Fruit fly (Drosophila melanogaster) Kc167 (cell line): ENCODE results near the gene eIF3d1.

Experiments
- Myc ChIP-seq: fragments of >200 bp; optimal IDR thresholded peaks from 2 replicates; lab custom pipeline; 2017; ENCODE audit warnings: missing external identifiers
- Sin3A ChIP-seq: fragments of >200 bp; optimal IDR thresholded peaks from 2 replicates; lab custom pipeline; 2018; ENCODE audit warnings: missing external identifiers
- h ChIP-seq: fragments of >200 bp; optimal IDR thresholded peaks from 3 replicates; lab custom pipeline; 2018; ENCODE audit warnings: missing external identifiers
- insv ChIP-seq: fragments of >200 bp; optimal IDR thresholded peaks from 3 replicates; lab custom pipeline; 2018; ENCODE audit warnings: missing external identifiers
- psq ChIP-seq: fragments of >200 bp; optimal IDR thresholded peaks from 2 replicates; lab custom pipeline; 2017; ENCODE audit warnings: missing external identifiers
- ttk ChIP-seq: sonication (Bioruptor generic); optimal IDR thresholded peaks from 2 replicates; lab custom pipeline; 2017; ENCODE audit warnings: missing external identifiers

DNA sequence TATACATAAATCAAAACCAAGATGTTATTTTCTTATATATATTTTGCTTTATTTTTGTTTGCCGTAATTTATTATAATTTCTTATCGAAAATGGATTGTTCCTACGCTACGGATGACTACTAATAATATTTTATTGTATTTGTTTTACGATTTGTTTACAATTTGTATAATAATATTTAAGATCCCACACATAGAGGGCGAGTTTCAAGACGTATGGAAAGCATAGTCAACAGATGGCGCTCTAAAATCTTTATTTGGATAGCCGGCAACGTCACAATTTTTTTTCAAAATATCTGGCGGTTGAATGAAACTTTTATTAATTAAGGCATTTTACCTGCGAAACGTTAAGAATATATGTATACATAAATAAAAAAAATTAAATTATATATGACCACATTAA, 42.1 kb downstream of the eIF3d1 start:
- TF ChIP-seq h: no peak
- TF ChIP-seq psq (lab: Kevin White, UChicago): no peak
- TF ChIP-seq ttk (lab: Kevin White, UChicago): no peak
- TF ChIP-seq Myc: no peak
- no peak for TF ChIP-seq Sin3A (lab: Kevin White, UChicago)
- no peak for TF ChIP-seq insv
